Worm (Caenorhabditis elegans) whole organism, dauer: ENCODE measurements around the gene srx-111.

Experiments used
- unc-62 ChIP-seq: sonication (generic microtip); optimal IDR thresholded peaks from 2 replicates; lab custom pipeline; 2017; ENCODE audit warnings: missing biosample characterization, missing genetic modification reagents, missing genetic modification characterization

The srx-111 gene

ce11 chrII:3793336-3793735 lies 35.7 kb downstream of the srx-111 start, which contains the start of gene fbxb-99:
TSS of gene fbxb-99 (minus strand) at chrII:3793436.
- TF ChIP-seq unc-62 (GFP tag; lab: Kevin White, UChicago) = no peak

- TF ChIP-seq unc-62 (GFP tag; lab: Kevin White, UChicago) = no peak
Observed at ce11 chrII:3795323-3795722, 37.7 kb downstream of the srx-111 start, which contains the start of gene Y8A9A.2. TSS of gene Y8A9A.2 (plus strand) at chrII:3795623.

DNA sequence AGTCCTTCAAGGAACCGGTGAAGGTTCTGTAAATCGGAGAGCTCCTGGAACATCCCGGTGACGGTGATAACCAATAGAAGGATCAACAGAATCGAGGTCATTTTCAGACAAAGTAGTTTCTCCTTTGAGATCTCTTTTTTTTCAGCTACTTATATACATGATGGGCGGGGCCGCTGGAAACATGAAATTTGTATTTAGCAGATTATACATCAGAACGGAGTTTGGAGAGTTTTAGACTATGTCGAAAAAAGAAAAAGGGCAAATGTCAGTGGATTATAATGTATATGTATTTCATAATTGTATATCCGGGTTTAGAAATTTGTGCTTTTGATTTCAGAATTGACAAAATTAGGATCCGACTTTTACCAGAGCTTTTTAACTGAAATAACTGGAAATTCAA lies 45.6 kb downstream of the srx-111 start, which contains the start of gene ins-32:
TSS of gene ins-32 (minus strand) at position 101 of the 400 bp plus-strand sequence.
- TF ChIP-seq unc-62 (GFP tag; lab: Kevin White, UChicago) = no peak

DNA sequence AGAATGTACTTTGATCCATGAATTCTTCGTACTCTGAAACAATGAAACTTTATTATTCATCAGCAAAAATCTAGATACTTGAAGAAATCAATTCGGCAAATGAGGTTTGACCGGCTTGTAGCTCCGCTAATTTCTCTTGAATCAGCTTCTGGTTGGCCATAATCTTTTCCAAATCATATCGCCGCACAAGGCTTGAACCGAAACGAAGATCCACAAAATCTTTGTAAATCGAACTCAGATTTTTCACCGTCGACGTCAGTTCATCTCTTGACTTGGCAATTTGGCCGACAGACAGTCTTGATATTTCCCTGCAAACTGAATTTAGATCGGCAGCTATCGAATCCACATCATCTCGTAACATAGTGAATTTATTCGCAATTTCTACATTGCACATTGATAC lies 47.9 kb downstream of the srx-111 start:
- TF ChIP-seq unc-62 (GFP tag; lab: Kevin White, UChicago) = no peak

DNA sequence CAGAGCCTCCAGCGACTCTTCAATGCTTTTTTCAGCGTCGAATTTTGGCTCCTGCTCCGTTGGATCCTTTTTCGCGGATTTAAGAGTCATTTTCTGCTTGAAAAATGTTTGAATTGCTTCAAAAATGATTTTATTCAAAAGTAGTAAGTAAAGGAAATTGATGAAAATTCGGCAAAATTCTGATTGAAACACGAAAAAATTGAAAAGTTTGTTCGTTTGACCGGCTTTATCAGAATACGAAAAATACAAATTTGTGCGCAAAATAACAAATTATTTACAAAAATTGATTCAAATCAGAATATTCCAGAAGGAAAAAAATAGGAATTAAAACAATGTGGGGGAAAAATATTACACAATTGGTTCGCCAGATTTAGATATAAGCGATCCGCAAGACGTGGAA lies 49.4 kb downstream of the srx-111 start, which contains the start of gene F54D10.4:
TSS of gene F54D10.4 (minus strand) at position 101 of the 400 bp plus-strand sequence.
- no peak for TF ChIP-seq unc-62 (GFP tag; lab: Kevin White, UChicago)

ce11 chrII:3808104-3808503 lies 50.5 kb downstream of the srx-111 start, which contains the start of gene F54D10.5:
TSS of gene F54D10.5 (minus strand) at chrII:3808177.
- TF ChIP-seq unc-62 (GFP tag; lab: Kevin White, UChicago) = no peak

- no peak for TF ChIP-seq unc-62 (GFP tag; lab: Kevin White, UChicago)
Observed at ce11 chrII:3808643-3809042, 51.0 kb downstream of the srx-111 start.
